Worm (Caenorhabditis elegans) whole organism, late embryonic: ENCODE measurements around the gene ncx-6.

Experiments
- C38D4.7 ChIP-seq: fragments of 200-800 bp; sonication (Bioruptor generic); optimal IDR thresholded peaks from 2 replicates; lab custom pipeline; 2018; ENCODE audit warnings: mild to moderate bottlenecking, missing genetic modification characterization, moderate library complexity, missing compliant biosample characterization
- K02D7.2 ChIP-seq: sonication (generic microtip); optimal IDR thresholded peaks from 2 replicates; lab custom pipeline; 2017; ENCODE audit warnings: mild to moderate bottlenecking, missing genetic modification characterization, missing compliant biosample characterization
- K09A11.1 ChIP-seq: sonication (generic microtip); optimal IDR thresholded peaks from 2 replicates; lab custom pipeline; 2017; ENCODE audit warnings: antibody characterized with exemption, mild to moderate bottlenecking, missing genetic modification characterization, missing compliant biosample characterization; ENCODE audit not compliant: insufficient read depth
- Y22D7AL.16 ChIP-seq: sonication (generic microtip); optimal IDR thresholded peaks from 2 replicates; lab custom pipeline; 2016; ENCODE audit warnings: missing genetic modification characterization, missing compliant biosample characterization
- ahr-1 ChIP-seq: sonication (generic microtip); optimal IDR thresholded peaks from 2 replicates; lab custom pipeline; 2016; ENCODE audit warnings: missing genetic modification characterization, missing compliant biosample characterization
- ceh-2 ChIP-seq: sonication (generic microtip); optimal IDR thresholded peaks from 2 replicates; lab custom pipeline; 2016; ENCODE audit warnings: missing genotype, missing genetic modification characterization, missing compliant biosample characterization
- ceh-22 ChIP-seq: sonication (generic microtip); optimal IDR thresholded peaks from 2 replicates; lab custom pipeline; 2017; ENCODE audit warnings: missing biosample characterization, missing genetic modification characterization
- ceh-24 ChIP-seq: sonication (generic microtip); optimal IDR thresholded peaks from 2 replicates; lab custom pipeline; 2016; ENCODE audit warnings: mild to moderate bottlenecking, missing genetic modification characterization, missing compliant biosample characterization
- ceh-30 ChIP-seq: fragments of 150-350 bp; optimal IDR thresholded peaks from 2 replicates; lab custom pipeline; 2014; ENCODE audit warnings: missing biosample characterization, missing genetic modification characterization
- ceh-31 ChIP-seq: sonication (generic microtip); optimal IDR thresholded peaks from 2 replicates; lab custom pipeline; 2016; ENCODE audit warnings: missing genetic modification characterization, missing compliant biosample characterization
- ceh-34 ChIP-seq: sonication (generic microtip); optimal IDR thresholded peaks from 2 replicates; lab custom pipeline; 2016; ENCODE audit warnings: mild to moderate bottlenecking, missing genetic modification characterization, missing compliant biosample characterization
- ceh-48 ChIP-seq: sonication (generic microtip); optimal IDR thresholded peaks from 2 replicates; lab custom pipeline; 2016; ENCODE audit warnings: missing genetic modification characterization, inconsistent platforms, missing compliant biosample characterization
- ceh-9 ChIP-seq: sonication (generic microtip); optimal IDR thresholded peaks from 2 replicates; lab custom pipeline; 2016; ENCODE audit warnings: mild to moderate bottlenecking, missing genetic modification characterization, inconsistent platforms, missing compliant biosample characterization
- che-1 ChIP-seq: sonication (generic microtip); optimal IDR thresholded peaks from 2 replicates; lab custom pipeline; 2016; ENCODE audit warnings: mild to moderate bottlenecking, missing genetic modification characterization, missing compliant biosample characterization
- dmd-4 ChIP-seq: sonication (generic microtip); optimal IDR thresholded peaks from 2 replicates; lab custom pipeline; 2016; ENCODE audit warnings: borderline replicate concordance, missing genetic modification characterization, missing compliant biosample characterization
- dve-1 ChIP-seq: sonication (generic microtip); optimal IDR thresholded peaks from 2 replicates; lab custom pipeline; 2017; ENCODE audit warnings: antibody characterized with exemption, mild to moderate bottlenecking, missing genetic modification characterization, missing compliant biosample characterization
- elt-2 ChIP-seq: sonication (generic microtip); optimal IDR thresholded peaks from 2 replicates; lab custom pipeline; 2016; ENCODE audit warnings: missing genetic modification reagents, missing genetic modification characterization, missing compliant biosample characterization
- elt-4 ChIP-seq: sonication (generic microtip); optimal IDR thresholded peaks from 2 replicates; lab custom pipeline; 2016; ENCODE audit warnings: missing genetic modification characterization, missing compliant biosample characterization
- ets-4 ChIP-seq: sonication (generic microtip); optimal IDR thresholded peaks from 2 replicates; lab custom pipeline; 2016; ENCODE audit warnings: missing genetic modification characterization, missing compliant biosample characterization
- fax-1 ChIP-seq: sonication (generic microtip); optimal IDR thresholded peaks from 2 replicates; lab custom pipeline; 2016; ENCODE audit warnings: missing genotype, missing genetic modification characterization, missing compliant biosample characterization
- fkh-10 ChIP-seq: fragments of 150-350 bp; optimal IDR thresholded peaks from 2 replicates; lab custom pipeline; 2014; ENCODE audit warnings: missing biosample characterization, missing genetic modification reagents, missing genetic modification characterization
- gmeb-2 ChIP-seq: sonication (generic microtip); optimal IDR thresholded peaks from 2 replicates; lab custom pipeline; 2016; ENCODE audit warnings: missing genetic modification characterization, inconsistent platforms, missing compliant biosample characterization
- hlh-13 ChIP-seq: fragments of 200-800 bp; sonication (Bioruptor generic); optimal IDR thresholded peaks from 2 replicates; lab custom pipeline; 2018; ENCODE audit warnings: mild to moderate bottlenecking, missing genetic modification characterization, missing compliant biosample characterization
- hlh-30 ChIP-seq: sonication (generic microtip); optimal IDR thresholded peaks from 2 replicates; lab custom pipeline; 2017; ENCODE audit warnings: antibody characterized with exemption, missing genetic modification characterization, missing compliant biosample characterization; ENCODE audit not compliant: insufficient read depth
- hlh-6 ChIP-seq: sonication (generic microtip); optimal IDR thresholded peaks from 2 replicates; lab custom pipeline; 2016; ENCODE audit warnings: missing genotype, missing genetic modification characterization, missing compliant biosample characterization
- hlh-8 ChIP-seq: sonication (generic microtip); optimal IDR thresholded peaks from 2 replicates; lab custom pipeline; 2016; ENCODE audit warnings: missing genotype, missing genetic modification characterization, missing compliant biosample characterization
- madf-2 ChIP-seq: sonication (generic microtip); optimal IDR thresholded peaks from 2 replicates; lab custom pipeline; 2017; ENCODE audit warnings: missing genetic modification characterization, missing compliant biosample characterization
- nhr-11 ChIP-seq: fragments of 150-350 bp; optimal IDR thresholded peaks from 2 replicates; lab custom pipeline; 2014; ENCODE audit warnings: missing biosample characterization, missing genetic modification characterization
- nhr-232 ChIP-seq: sonication (generic microtip); optimal IDR thresholded peaks from 2 replicates; lab custom pipeline; 2016; ENCODE audit warnings: missing genetic modification characterization, missing compliant biosample characterization
- npax-4 ChIP-seq: sonication (generic microtip); optimal IDR thresholded peaks from 2 replicates; lab custom pipeline; 2016; ENCODE audit warnings: missing genetic modification characterization, missing compliant biosample characterization
- odd-2 ChIP-seq: sonication (generic microtip); optimal IDR thresholded peaks from 2 replicates; lab custom pipeline; 2017; ENCODE audit warnings: antibody characterized with exemption, mild to moderate bottlenecking, missing genetic modification characterization, missing compliant biosample characterization
- pros-1 ChIP-seq: fragments of 150-350 bp; optimal IDR thresholded peaks from 2 replicates; lab custom pipeline; 2014; ENCODE audit warnings: missing biosample characterization, missing genetic modification reagents, missing genetic modification characterization
- ref-2 ChIP-seq: sonication (generic microtip); optimal IDR thresholded peaks from 2 replicates; lab custom pipeline; 2016; ENCODE audit warnings: missing genetic modification characterization, missing compliant biosample characterization
- sdc-2 ChIP-seq: sonication (generic microtip); optimal IDR thresholded peaks from 2 replicates; lab custom pipeline; 2016; ENCODE audit warnings: missing genotype, missing genetic modification characterization, missing compliant biosample characterization
- sox-2 ChIP-seq: fragments of 200-800 bp; sonication (Bioruptor generic); IDR thresholded peaks from 2 replicates; pipeline ENCODE4 v1.3.6; 2022; ENCODE audit warnings: missing genetic modification reagents, missing genetic modification characterization, missing compliant biosample characterization
- sox-4 ChIP-seq: sonication (generic microtip); optimal IDR thresholded peaks from 2 replicates; lab custom pipeline; 2017; ENCODE audit warnings: mild to moderate bottlenecking, missing genetic modification characterization, inconsistent platforms, missing compliant biosample characterization
- syd-9 ChIP-seq: sonication (generic microtip); optimal IDR thresholded peaks from 2 replicates; lab custom pipeline; 2016; ENCODE audit warnings: mild to moderate bottlenecking, missing genetic modification characterization, moderate library complexity, missing compliant biosample characterization
- tbx-7 ChIP-seq: sonication (generic microtip); optimal IDR thresholded peaks from 2 replicates; lab custom pipeline; 2016; ENCODE audit warnings: missing genotype, missing genetic modification characterization, missing compliant biosample characterization
- ttx-3 ChIP-seq: sonication (generic microtip); optimal IDR thresholded peaks from 2 replicates; lab custom pipeline; 2016; ENCODE audit warnings: missing genetic modification reagents, missing genetic modification characterization, missing compliant biosample characterization
- unc-86 ChIP-seq: sonication (generic microtip); optimal IDR thresholded peaks from 2 replicates; lab custom pipeline; 2016; ENCODE audit warnings: missing genetic modification characterization, missing compliant biosample characterization
- ztf-16 ChIP-seq: sonication (generic microtip); optimal IDR thresholded peaks from 2 replicates; lab custom pipeline; 2017; ENCODE audit warnings: missing genetic modification characterization, missing compliant biosample characterization

The ncx-6 gene

DNA sequence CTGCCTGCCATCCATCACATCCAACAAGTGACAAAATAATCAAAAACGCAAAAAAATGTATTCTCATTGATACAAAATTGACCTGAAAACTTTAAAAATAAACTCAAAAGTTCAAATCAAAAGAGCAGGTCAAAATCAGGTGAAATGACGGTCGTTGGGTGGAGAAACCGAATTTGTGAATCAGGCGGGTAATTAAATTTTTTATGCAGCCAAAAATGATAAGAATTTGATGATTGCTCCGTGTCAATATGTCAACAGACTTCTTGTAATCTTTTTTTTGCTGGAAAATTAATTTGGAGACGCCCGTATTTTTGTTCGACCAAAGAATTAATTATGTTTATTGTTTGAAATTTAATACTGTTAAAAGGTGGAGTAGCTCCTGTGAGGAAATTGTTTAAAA is at the start of gene ncx-6:
TSS of gene ncx-6 (minus strand) at position 88 of the 400 bp plus-strand sequence.
- no peak for TF ChIP-seq ttx-3
- TF ChIP-seq tbx-7, result no peak
- TF ChIP-seq ceh-2 (tag; lab: Kevin White, UChicago), result no peak
- TF ChIP-seq gmeb-2, result no peak
- no peak for TF ChIP-seq elt-4 (tag; lab: Kevin White, UChicago)
- no peak for TF ChIP-seq hlh-6
- TF ChIP-seq K09A11.1 (tag; lab: Kevin White, UChicago), result no peak
- no peak for TF ChIP-seq nhr-232
- TF ChIP-seq ceh-30 (tag; lab: Kevin White, UChicago), result no peak
- no peak for TF ChIP-seq dve-1 (tag; lab: Kevin White, UChicago)
- no peak for TF ChIP-seq ceh-48 (tag; lab: Kevin White, UChicago)
- TF ChIP-seq ceh-24 (tag; lab: Kevin White, UChicago), result no peak
- no peak for TF ChIP-seq syd-9 (tag; lab: Kevin White, UChicago)
- TF ChIP-seq Y22D7AL.16 (tag; lab: Kevin White, UChicago), result no peak

DNA sequence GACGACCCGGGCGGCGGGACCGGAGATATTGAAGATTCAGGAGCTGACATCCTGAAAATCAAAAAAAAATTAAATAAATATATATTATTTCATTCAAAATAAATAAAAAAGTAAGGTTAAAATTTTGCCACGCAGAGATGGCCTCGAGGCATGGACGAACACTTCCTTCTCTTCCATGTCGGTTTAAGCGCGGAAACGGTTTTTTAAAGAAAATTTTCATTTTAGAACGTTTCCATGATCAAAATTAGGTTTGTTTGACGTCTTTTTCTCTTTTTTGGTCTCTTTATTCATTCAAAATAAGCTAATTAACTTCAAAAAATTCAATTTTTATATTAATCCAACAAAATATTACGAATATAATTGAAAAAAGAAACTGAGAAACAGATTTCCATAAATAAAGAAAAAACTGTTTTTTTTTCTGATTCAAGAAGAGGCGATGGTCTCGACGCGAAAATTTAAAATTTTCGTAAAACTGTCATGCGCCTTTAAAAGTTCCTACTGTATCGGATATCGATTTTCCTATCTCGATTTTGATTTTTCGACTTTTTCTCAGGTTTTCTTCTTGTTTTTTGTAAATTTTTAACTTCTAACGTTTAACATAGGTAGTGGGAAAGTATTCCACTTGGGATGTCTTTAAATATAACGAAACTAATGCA is 48.5 kb upstream of the ncx-6 start, which contains the start of gene gcc-2:
TSS of gene gcc-2 (minus strand) at position 51 of the 656 bp plus-strand sequence.
- TF ChIP-seq ceh-24 (tag; lab: Kevin White, UChicago), result no peak
- no peak for TF ChIP-seq hlh-8 (tag; lab: Kevin White, UChicago)
- TF ChIP-seq hlh-30 (tag; lab: Kevin White, UChicago), result no peak
- no peak for TF ChIP-seq ceh-22 (tag; lab: Kevin White, UChicago)
- no peak for TF ChIP-seq fkh-10 (GFP tag; lab: Kevin White, UChicago)
- TF ChIP-seq ceh-2 (tag; lab: Kevin White, UChicago), result no peak
- TF ChIP-seq ref-2 (tag; lab: Kevin White, UChicago), result no peak
- no peak for TF ChIP-seq sox-4 (tag; lab: Kevin White, UChicago)
- no peak for TF ChIP-seq ets-4 (tag; lab: Kevin White, UChicago)

DNA sequence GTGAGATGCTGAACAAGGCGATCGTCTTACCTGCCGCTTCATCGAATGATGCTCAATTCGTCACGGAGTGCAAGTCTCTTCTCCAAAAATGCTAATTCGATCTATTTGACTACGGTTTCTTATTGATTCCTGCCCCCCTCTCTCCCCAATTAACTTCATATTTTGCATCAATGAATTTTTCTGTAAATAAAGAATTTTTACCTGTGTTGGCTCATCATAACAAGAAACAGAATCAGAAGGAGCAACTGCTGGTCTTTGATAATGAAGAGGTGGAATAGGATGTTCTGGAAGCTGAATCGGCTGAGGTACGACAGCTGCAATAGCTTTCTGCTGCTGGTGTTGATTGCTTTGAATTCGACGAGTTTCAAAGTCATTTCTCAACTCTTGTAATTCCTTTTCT is 46.4 kb upstream of the ncx-6 start:
- TF ChIP-seq fax-1 (tag; lab: Kevin White, UChicago) (no peak), nhr-232 (no peak), elt-2 (tag; lab: Kevin White, UChicago) (no peak)

DNA sequence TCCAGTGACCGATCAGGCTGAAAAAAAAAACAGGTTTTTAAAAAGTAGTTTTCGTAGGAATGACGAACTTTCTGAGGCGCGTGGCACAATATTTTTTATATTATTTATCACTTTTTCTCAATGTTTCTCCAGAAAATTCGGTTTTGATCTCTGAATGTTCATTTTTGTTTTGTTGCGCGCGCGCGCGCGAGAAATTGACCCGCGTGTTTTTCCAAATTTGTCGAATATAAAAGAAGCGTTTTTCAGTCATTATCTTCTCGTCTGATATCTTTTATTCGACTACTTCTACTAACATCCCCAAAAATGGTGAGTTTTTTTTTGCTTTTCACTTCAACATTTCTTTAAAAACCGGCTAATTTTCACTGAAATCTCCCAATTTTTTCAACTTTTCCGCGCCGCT is 45.1 kb upstream of the ncx-6 start, which contains the start of gene rmd-1:
TSS of gene rmd-1 (plus strand) at position 247 of the 400 bp plus-strand sequence.
- TF ChIP-seq Y22D7AL.16 (tag; lab: Kevin White, UChicago), result no peak
- no peak for TF ChIP-seq ceh-9 (tag; lab: Kevin White, UChicago)
- TF ChIP-seq hlh-13, result no peak
- no peak for TF ChIP-seq ceh-30 (tag; lab: Kevin White, UChicago)
- no peak for TF ChIP-seq nhr-232
- TF ChIP-seq odd-2 (tag; lab: Kevin White, UChicago), result no peak
- no peak for TF ChIP-seq K02D7.2
- no peak for TF ChIP-seq ceh-48 (tag; lab: Kevin White, UChicago)
- TF ChIP-seq dve-1 (tag; lab: Kevin White, UChicago), result no peak
- TF ChIP-seq hlh-8 (tag; lab: Kevin White, UChicago), result no peak
- TF ChIP-seq C38D4.7 (GFP tag; lab: Kevin White, UChicago), result no peak
- no peak for TF ChIP-seq gmeb-2
- no peak for TF ChIP-seq npax-4 (tag; lab: Kevin White, UChicago)
- TF ChIP-seq madf-2, result no peak
- TF ChIP-seq ceh-31, result no peak
- TF ChIP-seq ceh-34 (tag; lab: Kevin White, UChicago), result no peak

DNA sequence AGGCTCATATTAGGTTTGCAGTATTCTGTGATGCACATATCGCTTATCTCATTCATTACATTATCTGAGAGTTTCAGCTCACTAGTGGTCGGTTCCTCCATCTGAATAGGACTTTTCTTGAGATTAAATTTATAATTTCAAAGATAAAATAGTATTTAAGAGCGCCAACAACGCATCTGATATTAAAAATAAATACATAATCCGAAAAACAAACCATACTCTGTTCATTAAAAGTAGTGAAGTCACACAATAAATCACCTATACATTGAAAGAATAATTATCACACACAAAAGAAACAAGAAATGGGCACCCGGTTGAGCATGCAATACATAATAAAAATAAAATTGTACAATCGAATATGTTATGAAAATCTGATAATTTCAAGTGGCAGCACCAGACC is 43.7 kb upstream of the ncx-6 start, which contains the start of gene vps-53:
TSS of gene vps-53 (minus strand) at position 101 of the 400 bp plus-strand sequence.
- TF ChIP-seq sdc-2 (tag; lab: Kevin White, UChicago), result no peak
- no peak for TF ChIP-seq ztf-16 (tag; lab: Kevin White, UChicago)
- no peak for TF ChIP-seq unc-86 (tag; lab: Kevin White, UChicago)
- no peak for TF ChIP-seq nhr-11 (tag; lab: Kevin White, UChicago)
- TF ChIP-seq dmd-4 (tag; lab: Kevin White, UChicago), result no peak
- no peak for TF ChIP-seq hlh-30 (tag; lab: Kevin White, UChicago)
- no peak for TF ChIP-seq che-1 (tag; lab: Kevin White, UChicago)
- no peak for TF ChIP-seq ahr-1
- TF ChIP-seq sox-2, result no peak
- no peak for TF ChIP-seq nhr-232
- TF ChIP-seq npax-4 (tag; lab: Kevin White, UChicago), result no peak
- TF ChIP-seq pros-1 (tag; lab: Kevin White, UChicago), result no peak
